Fruit fly (Drosophila melanogaster) whole organism, embryonic: ENCODE results near the gene CG34303.

ENCODE experiments used
- CG10267 ChIP-seq: fragments of 200-800 bp; sonication (Bioruptor generic); optimal IDR thresholded peaks from 2 replicates; lab custom pipeline; 2018; ENCODE audit warnings: missing biosample characterization, mild to moderate bottlenecking, missing genetic modification characterization, moderate library complexity
- CG11085 ChIP-seq: fragments of 200-800 bp; sonication (Bioruptor generic); IDR thresholded peaks from 2 replicates; pipeline ENCODE4 v1.3.6; 2022; ENCODE audit warnings: missing biosample characterization, missing genetic modification characterization
- CG11247 ChIP-seq: fragments of 200-800 bp; sonication (Bioruptor generic); IDR thresholded peaks from 2 replicates; pipeline ENCODE4 v1.3.6; 2022; ENCODE audit warnings: missing biosample characterization, missing genetic modification characterization
- CG12659 ChIP-seq: fragments of 200-800 bp; sonication (Bioruptor generic); optimal IDR thresholded peaks from 3 replicates; lab custom pipeline; 2017; ENCODE audit warnings: mild to moderate bottlenecking, missing biosample characterization, missing genetic modification reagents, missing genetic modification characterization
- CG13894 ChIP-seq: fragments of 200-800 bp; sonication (Bioruptor generic); optimal IDR thresholded peaks from 3 replicates; lab custom pipeline; 2018; ENCODE audit warnings: missing biosample characterization, mild to moderate bottlenecking, missing genetic modification characterization, moderate library complexity
- CG14014 ChIP-seq: fragments of 200-800 bp; sonication (Bioruptor generic); IDR thresholded peaks from 2 replicates; pipeline ENCODE4 v1.3.6; 2022; ENCODE audit warnings: missing biosample characterization, missing genetic modification characterization
- CG15696 ChIP-seq: fragments of 200-800 bp; sonication (Bioruptor generic); optimal IDR thresholded peaks from 2 replicates; lab custom pipeline; 2019; ENCODE audit warnings: missing biosample characterization, mild to moderate bottlenecking, missing genetic modification characterization, moderate library complexity
- CG17328 ChIP-seq: fragments of 200-800 bp; sonication (Bioruptor generic); IDR thresholded peaks from 2 replicates; pipeline ENCODE4 v1.3.6; 2022; ENCODE audit warnings: missing biosample characterization, missing genetic modification characterization
- CG17612 ChIP-seq: fragments of 200-800 bp; sonication (Bioruptor generic); IDR thresholded peaks from 2 replicates; pipeline ENCODE4 v1.3.6; 2022; ENCODE audit warnings: missing biosample characterization, missing genetic modification characterization
- CG18619 ChIP-seq: fragments of 200-800 bp; sonication (Bioruptor generic); optimal IDR thresholded peaks from 3 replicates; lab custom pipeline; 2017; ENCODE audit warnings: missing biosample characterization, mild to moderate bottlenecking, missing genetic modification characterization
- CG2199 ChIP-seq: fragments of 200-800 bp; sonication (Bioruptor generic); IDR thresholded peaks from 3 replicates; pipeline ENCODE4 v1.3.6; 2022; ENCODE audit warnings: missing biosample characterization, missing genetic modification characterization
- CG3281 ChIP-seq: fragments of 200-800 bp; sonication (Bioruptor generic); optimal IDR thresholded peaks from 3 replicates; lab custom pipeline; 2017; ENCODE audit warnings: missing biosample characterization, mild to moderate bottlenecking, missing genetic modification characterization
- CG3847 ChIP-seq: fragments of 200-800 bp; sonication (Bioruptor generic); IDR thresholded peaks from 2 replicates; pipeline ENCODE4 v1.3.6; 2022; ENCODE audit warnings: missing biosample characterization, missing genetic modification characterization
- CG4854 ChIP-seq: fragments of 200-800 bp; sonication (Bioruptor generic); optimal IDR thresholded peaks from 2 replicates; lab custom pipeline; 2016; ENCODE audit warnings: missing biosample characterization, missing genetic modification characterization, inconsistent platforms
- CG5953 ChIP-seq: fragments of 200-800 bp; sonication (Bioruptor generic); IDR thresholded peaks from 2 replicates; pipeline ENCODE4 v1.3.6; 2022; ENCODE audit warnings: missing biosample characterization, missing genetic modification characterization
- CG6272 ChIP-seq: fragments of 200-800 bp; sonication (Bioruptor generic); IDR thresholded peaks from 2 replicates; pipeline ENCODE4 v1.3.6; 2022; ENCODE audit warnings: missing biosample characterization, missing genetic modification characterization
- CG6791 ChIP-seq: fragments of 200-800 bp; sonication (Bioruptor generic); IDR thresholded peaks from 3 replicates; pipeline ENCODE4 v1.3.6; 2022; ENCODE audit warnings: missing biosample characterization, missing genetic modification characterization; ENCODE audit not compliant: partially characterized antibody
- CG8924 ChIP-seq: fragments of 200-800 bp; optimal IDR thresholded peaks from 3 replicates; lab custom pipeline; 2019; ENCODE audit warnings: missing biosample characterization, mild to moderate bottlenecking, missing genetic modification characterization, moderate library complexity
- CG8944 ChIP-seq: fragments of 200-800 bp; sonication (Bioruptor generic); optimal IDR thresholded peaks from 3 replicates; lab custom pipeline; 2016; ENCODE audit warnings: missing biosample characterization, missing genetic modification characterization
- CHES-1-like ChIP-seq: fragments of 200-800 bp; sonication (Bioruptor generic); optimal IDR thresholded peaks from 2 replicates; lab custom pipeline; 2016; ENCODE audit warnings: missing biosample characterization, missing genetic modification characterization
- Chrac-16 ChIP-seq: fragments of 200-800 bp; sonication (Bioruptor generic); optimal IDR thresholded peaks from 3 replicates; lab custom pipeline; 2016; ENCODE audit warnings: missing biosample characterization, missing genetic modification characterization
- CoRest ChIP-seq: fragments of 200-800 bp; sonication (Bioruptor generic); optimal IDR thresholded peaks from 3 replicates; lab custom pipeline; 2018; ENCODE audit warnings: missing biosample characterization, mild to moderate bottlenecking, missing genetic modification characterization, moderate library complexity
- D19A ChIP-seq: fragments of 200-800 bp; optimal IDR thresholded peaks from 3 replicates; lab custom pipeline; 2019; ENCODE audit warnings: missing biosample characterization, mild to moderate bottlenecking, missing genetic modification characterization, moderate library complexity
- Dp ChIP-seq: fragments of 200-800 bp; sonication (Bioruptor generic); optimal IDR thresholded peaks from 2 replicates; lab custom pipeline; 2018; ENCODE audit warnings: missing biosample characterization, mild to moderate bottlenecking, missing genetic modification characterization, moderate library complexity
- Ets97D ChIP-seq: fragments of 200-800 bp; sonication (Bioruptor generic); optimal IDR thresholded peaks from 3 replicates; lab custom pipeline; 2016; ENCODE audit warnings: missing biosample characterization, missing genetic modification characterization
- GATAe ChIP-seq: fragments of 200-800 bp; sonication (Bioruptor generic); conservative IDR thresholded peaks from 2 replicates; pipeline ENCODE4 v1.3.6; 2022; ENCODE audit warnings: missing biosample characterization, missing genetic modification characterization
- Hand ChIP-seq: fragments of 200-800 bp; sonication (Bioruptor generic); optimal IDR thresholded peaks from 2 replicates; lab custom pipeline; 2017; ENCODE audit warnings: mild to moderate bottlenecking, missing biosample characterization, missing genetic modification reagents, missing genetic modification characterization
- Lim3 ChIP-seq: fragments of 200-800 bp; sonication (Bioruptor generic); IDR thresholded peaks from 2 replicates; pipeline ENCODE4 v1.3.6; 2022; ENCODE audit warnings: missing biosample characterization, missing genetic modification characterization
- Myb ChIP-seq: fragments of 200-800 bp; sonication (Bioruptor generic); optimal IDR thresholded peaks from 2 replicates; lab custom pipeline; 2016; ENCODE audit warnings: missing biosample characterization, missing genetic modification characterization
- NK7.1 ChIP-seq: fragments of 200-800 bp; sonication (Bioruptor generic); optimal IDR thresholded peaks from 3 replicates; lab custom pipeline; 2016; ENCODE audit warnings: missing biosample characterization, missing genetic modification characterization
- Trl ChIP-seq, 3 experiments: fragments of >200 bp in 2 of 3; fragments of 200-800 bp in 1 of 3; sonication (Bioruptor generic) in 1 of 3; optimal IDR thresholded peaks; 2 replicates in 1 of 3; 3 replicates in 2 of 3; lab custom pipeline; 2016 to 2017; ENCODE audit warnings: missing biosample characterization in 1 of 3, missing genetic modification characterization in 1 of 3
- bbx ChIP-seq: fragments of 200-800 bp; sonication (Bioruptor generic); IDR thresholded peaks from 2 replicates; pipeline ENCODE4 v1.3.6; 2022; ENCODE audit warnings: missing biosample characterization, missing genetic modification characterization; ENCODE audit not compliant: partially characterized antibody
- dan ChIP-seq: fragments of 200-800 bp; sonication (Bioruptor generic); IDR thresholded peaks from 2 replicates; pipeline ENCODE4 v1.3.6; 2022; ENCODE audit warnings: missing biosample characterization, missing genetic modification characterization
- ewg ChIP-seq: fragments of 200-800 bp; sonication (Bioruptor generic); optimal IDR thresholded peaks from 3 replicates; lab custom pipeline; 2017; ENCODE audit warnings: mild to moderate bottlenecking, missing biosample characterization, missing genetic modification reagents, missing genetic modification characterization
- fd102C ChIP-seq: fragments of 200-800 bp; sonication (Bioruptor generic); optimal IDR thresholded peaks from 2 replicates; lab custom pipeline; 2018; ENCODE audit warnings: missing biosample characterization, mild to moderate bottlenecking, missing genetic modification characterization, moderate library complexity
- insv ChIP-seq, 2 experiments: fragments of 200-800 bp; sonication (Bioruptor generic); optimal IDR thresholded peaks; 3 replicates each; lab custom pipeline; 2016 to 2018; ENCODE audit warnings: missing biosample characterization in 2 of 2, missing genetic modification characterization in 2 of 2
- kay ChIP-seq: fragments of 200-800 bp; sonication (Bioruptor generic); optimal IDR thresholded peaks from 2 replicates; lab custom pipeline; 2016; ENCODE audit warnings: missing biosample characterization, missing genetic modification characterization
- mam ChIP-seq: fragments of 200-800 bp; sonication (Bioruptor generic); optimal IDR thresholded peaks from 3 replicates; lab custom pipeline; 2016; ENCODE audit warnings: missing biosample characterization, missing genetic modification characterization
- nerfin-1 ChIP-seq: fragments of 200-800 bp; sonication (Bioruptor generic); optimal IDR thresholded peaks from 3 replicates; lab custom pipeline; 2019; ENCODE audit warnings: missing biosample characterization, mild to moderate bottlenecking, missing genetic modification characterization, moderate library complexity
- pan ChIP-seq, 4 experiments: fragments of >200 bp in 3 of 4; fragments of 200-800 bp in 1 of 4; sonication (Bioruptor generic) in 1 of 4; optimal IDR thresholded peaks in 3 of 4; IDR thresholded peaks in 1 of 4; 2 replicates each; pipeline versions ENCODE4 v1.3.6 to Lab custom; 2017 to 2022; ENCODE audit warnings: missing biosample characterization in 2 of 4, missing genetic modification characterization in 2 of 4, mixed read lengths in 1 of 4
- repo ChIP-seq: fragments of 200-800 bp; sonication (Bioruptor generic); optimal IDR thresholded peaks from 2 replicates; lab custom pipeline; 2016; ENCODE audit warnings: missing biosample characterization, missing genetic modification characterization
- sd ChIP-seq: fragments of 200-800 bp; sonication (Bioruptor generic); optimal IDR thresholded peaks from 3 replicates; lab custom pipeline; 2018; ENCODE audit warnings: missing biosample characterization, mild to moderate bottlenecking, missing genetic modification characterization, moderate library complexity
- sim ChIP-seq: fragments of 200-800 bp; sonication (Bioruptor generic); IDR thresholded peaks from 2 replicates; pipeline ENCODE4 v1.3.6; 2022; ENCODE audit warnings: missing biosample characterization, missing genetic modification characterization
- so ChIP-seq: fragments of 200-800 bp; sonication (Bioruptor generic); IDR thresholded peaks from 3 replicates; pipeline ENCODE4 v1.3.6; 2022; ENCODE audit warnings: missing biosample characterization, missing genetic modification characterization
- wdn ChIP-seq: fragments of 200-800 bp; sonication (Bioruptor generic); IDR thresholded peaks from 2 replicates; pipeline ENCODE4 v1.3.6; 2022; ENCODE audit warnings: missing biosample characterization, missing genetic modification characterization
- zfh1 ChIP-seq: fragments of 200-800 bp; sonication (Bioruptor generic); IDR thresholded peaks from 3 replicates; pipeline ENCODE4 v1.3.6; 2022; ENCODE audit warnings: missing biosample characterization, missing genetic modification characterization

Gene CG34303

DNA sequence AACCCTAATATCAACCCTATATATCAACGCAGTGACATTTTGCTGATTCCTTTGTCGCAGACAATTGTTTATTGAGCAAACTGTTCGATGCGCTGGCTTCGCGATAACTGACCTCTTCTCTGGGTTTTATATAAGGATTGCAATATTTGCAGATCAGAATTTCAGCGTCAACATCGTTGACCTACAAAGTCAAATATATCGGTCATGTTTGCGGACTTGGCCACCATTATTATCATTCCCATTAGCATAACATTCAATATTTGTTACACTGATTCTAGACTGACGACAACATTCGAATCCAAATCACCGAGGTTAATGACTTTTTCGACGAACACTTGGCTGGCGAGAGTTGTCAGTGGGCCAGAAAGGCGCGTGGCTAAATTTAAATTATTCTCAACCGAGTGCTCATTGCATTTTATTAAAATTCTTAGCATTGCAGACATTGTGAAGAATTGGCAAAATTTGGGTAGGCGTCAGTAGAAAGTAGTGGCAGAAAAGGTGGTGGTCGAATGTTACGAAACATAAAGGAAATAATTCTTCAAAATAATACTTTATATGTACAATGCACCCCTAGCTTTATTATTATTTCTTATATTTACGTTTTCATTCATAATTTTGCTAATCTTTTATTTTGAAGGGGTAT lies 17.6 kb upstream of the CG34303 start (continued):
- TF ChIP-seq CG8944 (GFP tag; lab: Kevin White, UChicago) = no peak
- no peak for TF ChIP-seq insv (GFP tag; optimal IDR thresholded peaks at IDR 0.05; lab: Kevin White, UChicago)
- no peak for TF ChIP-seq Dp (GFP tag; lab: Kevin White, UChicago)
- TF ChIP-seq Lim3 (GFP tag; lab: Robert Waterston, UW) = no peak
- TF ChIP-seq Chrac-16 (GFP tag; lab: Kevin White, UChicago) = no peak
- peak; percentile 14; the same call in 1 of the 3 replicates for TF ChIP-seq zfh1 (GFP tag; lab: Robert Waterston, UW)
- no peak for TF ChIP-seq repo (GFP tag; lab: Kevin White, UChicago)
- TF ChIP-seq CG2199 (GFP tag; lab: Robert Waterston, UW) = 0 out of 3 replicates have a peak, but pooled peaks have one; percentile 36
- TF ChIP-seq CG15696 (tag; lab: Kevin White, UChicago) = peak; percentile 6
- 0 out of 2 replicates have a peak, but pooled peaks have one; percentile 53 for TF ChIP-seq sim (GFP tag; lab: Robert Waterston, UW)
- TF ChIP-seq fd102C (GFP tag; lab: Kevin White, UChicago) = peak; percentile 32

DNA sequence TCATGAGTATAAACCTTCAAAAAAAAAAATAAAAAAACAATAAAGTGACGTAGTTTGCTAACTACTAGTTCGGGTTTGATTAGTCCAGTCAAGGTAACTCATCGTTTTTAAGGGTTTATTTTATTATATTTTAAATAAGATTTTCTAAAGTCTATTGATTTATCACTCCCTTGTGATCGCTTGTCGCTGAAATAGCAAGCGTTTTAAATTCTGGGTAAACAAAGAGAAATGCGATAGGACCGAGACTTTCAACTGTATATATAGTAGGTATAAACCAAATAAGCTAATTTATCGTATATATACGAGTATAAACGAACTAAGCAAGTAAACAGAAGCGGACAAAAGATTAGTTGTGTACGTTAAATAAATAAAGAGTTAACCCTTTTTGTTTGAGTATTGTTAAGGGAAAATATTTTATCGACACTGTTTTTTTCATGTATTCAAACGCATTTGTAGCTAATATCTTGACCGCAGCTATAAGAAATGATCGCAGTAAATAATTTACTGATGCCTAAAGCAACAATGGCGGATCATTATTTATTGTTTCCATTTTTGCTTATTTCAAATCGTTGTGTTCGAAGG lies 16.9 kb upstream of the CG34303 start:
- no peak for TF ChIP-seq CG6272
- peak; percentile 58 for TF ChIP-seq CG14014 (GFP tag; lab: Robert Waterston, UW)
- peak; percentile 33 for TF ChIP-seq CG12659 (GFP tag; lab: Kevin White, UChicago)
- TF ChIP-seq CHES-1-like (GFP tag; lab: Kevin White, UChicago) = peak; percentile 4
- peak; percentile 13 for TF ChIP-seq ewg
- TF ChIP-seq CG3847 = no peak
- peak; percentile 16 for TF ChIP-seq CG4854 (GFP tag; lab: Kevin White, UChicago)
- TF ChIP-seq so (GFP tag; lab: Robert Waterston, UW) = 0 out of 3 replicates have a peak, but pooled peaks have one; percentile 23
- TF ChIP-seq CG10267 (tag; lab: Kevin White, UChicago) = no peak
- TF ChIP-seq CG17328 (GFP tag; lab: Robert Waterston, UW) = peak; percentile 18; the same call in 1 of the 2 replicates
- no peak for TF ChIP-seq insv (GFP tag; optimal IDR thresholded peaks at IDR 0.05; lab: Kevin White, UChicago)
- no peak for TF ChIP-seq CG6791 (GFP tag; lab: Robert Waterston, UW)
- peak; percentile 32 for TF ChIP-seq NK7.1
- TF ChIP-seq kay (GFP tag; lab: Kevin White, UChicago) = no peak
- TF ChIP-seq D19A (tag; lab: Kevin White, UChicago) = no peak
- TF ChIP-seq Ets97D = no peak
- no peak for TF ChIP-seq CG5953 (GFP tag; lab: Robert Waterston, UW)
- no peak for TF ChIP-seq bbx (GFP tag; lab: Robert Waterston, UW)
- TF ChIP-seq dan = no peak
- TF ChIP-seq GATAe = no peak
- peak; percentile 10 for TF ChIP-seq Hand (GFP tag; lab: Kevin White, UChicago)
- TF ChIP-seq CoRest = peak; percentile 57
- no peak for TF ChIP-seq CG11247 (GFP tag; lab: Robert Waterston, UW)
- no peak for TF ChIP-seq sd (tag; lab: Kevin White, UChicago)
- TF ChIP-seq CG3281 (GFP tag; lab: Kevin White, UChicago) = peak; percentile 29
- TF ChIP-seq nerfin-1 (tag; lab: Kevin White, UChicago) = no peak
- TF ChIP-seq CG17612 (GFP tag; lab: Robert Waterston, UW) = no peak
- peak; percentile 35 for TF ChIP-seq CG18619 (GFP tag; lab: Kevin White, UChicago)
- peak; percentile 10 for TF ChIP-seq CG8924 (tag; lab: Kevin White, UChicago)
- TF ChIP-seq wdn (GFP tag; lab: Robert Waterston, UW) = peak; percentile 49; the same call in 1 of the 2 replicates
- TF ChIP-seq Trl (optimal IDR thresholded peaks at IDR 0.05; lab: Kevin White, UChicago) = no peak
- TF ChIP-seq Trl (GFP tag; optimal IDR thresholded peaks at IDR 0.05; lab: Kevin White, UChicago) = peak; percentile 34
- peak; percentile 34; the same call in 1 of the 2 replicates for TF ChIP-seq CG11085
- peak; percentile 27 for TF ChIP-seq Myb
- TF ChIP-seq pan (optimal IDR thresholded peaks at IDR 0.05; lab: Kevin White, UChicago) = no peak
- TF ChIP-seq pan (GFP tag; optimal IDR thresholded peaks at IDR 0.05 in 1 of 2, IDR thresholded peaks at IDR 0.05 in 1 of 2) = peak in 1 of 2 experiments; percentile 35
- no peak for TF ChIP-seq repo (GFP tag; lab: Kevin White, UChicago)
- TF ChIP-seq CG13894 (tag; lab: Kevin White, UChicago) = no peak
- peak; percentile 32 for TF ChIP-seq mam (GFP tag; lab: Kevin White, UChicago)
